Worm (Caenorhabditis elegans) whole organism, midembryonic: ENCODE results near the gene Y39B6A.10.

Experiments used
- cog-1 ChIP-seq: sonication (generic microtip); optimal IDR thresholded peaks from 2 replicates; lab custom pipeline; 2016; ENCODE audit warnings: missing genetic modification characterization, missing compliant biosample characterization
- flt-1 ChIP-seq: fragments of 200-800 bp; sonication (Bioruptor generic); IDR thresholded peaks from 2 replicates; pipeline ENCODE4 v1.3.6; 2022; ENCODE audit warnings: missing genetic modification characterization, missing compliant biosample characterization
- med-1 ChIP-seq: sonication (generic microtip); optimal IDR thresholded peaks from 2 replicates; lab custom pipeline; 2017; ENCODE audit warnings: missing genetic modification characterization, mild to moderate bottlenecking, missing compliant biosample characterization, antibody characterized with exemption, missing genetic modification reagents; ENCODE audit not compliant: insufficient read depth
- ztf-23 ChIP-seq: fragments of 200-800 bp; sonication (Bioruptor generic); IDR thresholded peaks from 2 replicates; pipeline ENCODE4 v1.3.6; 2022; ENCODE audit warnings: missing genetic modification reagents, missing genetic modification characterization, missing compliant biosample characterization
- ztf-29 ChIP-seq: fragments of 200-800 bp; sonication (Bioruptor generic); IDR thresholded peaks from 2 replicates; pipeline ENCODE4 v1.3.6; 2022; ENCODE audit warnings: missing genetic modification reagents, missing genetic modification characterization, missing compliant biosample characterization

- no peak for TF ChIP-seq med-1 (GFP tag; lab: Kevin White, UChicago)
- no peak for TF ChIP-seq ztf-23 (GFP tag; lab: Robert Waterston, UW)
- no peak for TF ChIP-seq flt-1 (GFP tag; lab: Robert Waterston, UW)
- no peak for TF ChIP-seq cog-1 (tag; lab: Kevin White, UChicago)
- TF ChIP-seq ztf-29 = no peak
Observed at ce11 chrV:19127225-19127624, 6.2 kb downstream of the Y39B6A.10 start, which contains the start of gene dyf-17.
